Fruit fly (Drosophila melanogaster) whole organism, pupa: ENCODE results near the gene CG10252.

Experiments
- CG10348 ChIP-seq: fragments of 200-800 bp; sonication (Bioruptor generic); IDR thresholded peaks from 2 replicates; pipeline ENCODE4 v1.3.6; 2022; ENCODE audit warnings: missing biosample characterization, missing genetic modification characterization
- CG12605 ChIP-seq: fragments of 200-800 bp; sonication (Bioruptor generic); IDR thresholded peaks from 2 replicates; pipeline ENCODE4 v1.3.6; 2022; ENCODE audit warnings: missing biosample characterization, missing genetic modification characterization
- CG13204 ChIP-seq: fragments of 200-800 bp; sonication (Bioruptor generic); optimal IDR thresholded peaks from 2 replicates; lab custom pipeline; 2018; ENCODE audit warnings: missing biosample characterization, mild to moderate bottlenecking, missing genetic modification characterization, moderate library complexity
- CG14655 ChIP-seq: fragments of 200-800 bp; sonication (Bioruptor generic); optimal IDR thresholded peaks from 3 replicates; lab custom pipeline; 2017; ENCODE audit warnings: mild to moderate bottlenecking, missing biosample characterization, missing genetic modification reagents, missing genetic modification characterization
- CG15710 ChIP-seq: fragments of 200-800 bp; sonication (Bioruptor generic); optimal IDR thresholded peaks from 2 replicates; lab custom pipeline; 2018; ENCODE audit warnings: missing biosample characterization, mild to moderate bottlenecking, missing genetic modification characterization, moderate library complexity
- CG17806 ChIP-seq: fragments of 200-800 bp; sonication (Bioruptor generic); optimal IDR thresholded peaks from 2 replicates; lab custom pipeline; 2018; ENCODE audit warnings: missing biosample characterization, mild to moderate bottlenecking, missing genetic modification characterization, moderate library complexity
- CG32121 ChIP-seq: fragments of 200-800 bp; sonication (Bioruptor generic); IDR thresholded peaks from 2 replicates; pipeline ENCODE4 v1.3.6; 2022; ENCODE audit warnings: missing biosample characterization, missing genetic modification characterization
- CG34367 ChIP-seq: fragments of 200-800 bp; sonication (Bioruptor generic); optimal IDR thresholded peaks from 2 replicates; lab custom pipeline; 2018; ENCODE audit warnings: missing biosample characterization, mild to moderate bottlenecking, missing genetic modification characterization
- CG4496 ChIP-seq: fragments of 200-800 bp; sonication (Bioruptor generic); IDR thresholded peaks from 3 replicates; pipeline ENCODE4 v1.3.6; 2022; ENCODE audit warnings: missing biosample characterization, missing genetic modification characterization
- CG8159 ChIP-seq: fragments of 200-800 bp; sonication (Bioruptor generic); optimal IDR thresholded peaks from 3 replicates; lab custom pipeline; 2018; ENCODE audit warnings: missing biosample characterization, mild to moderate bottlenecking, missing genetic modification characterization, moderate library complexity
- CG8301 ChIP-seq: fragments of 200-800 bp; sonication (Bioruptor generic); optimal IDR thresholded peaks from 2 replicates; lab custom pipeline; 2018; ENCODE audit warnings: missing biosample characterization, mild to moderate bottlenecking, missing genetic modification characterization
- CG9948 ChIP-seq: fragments of 200-800 bp; sonication (Bioruptor generic); optimal IDR thresholded peaks from 2 replicates; lab custom pipeline; 2018; ENCODE audit warnings: missing biosample characterization, mild to moderate bottlenecking, missing genetic modification characterization, moderate library complexity
- D1 ChIP-seq: fragments of 200-800 bp; sonication (Bioruptor generic); optimal IDR thresholded peaks from 2 replicates; lab custom pipeline; 2018; ENCODE audit warnings: missing biosample characterization, mild to moderate bottlenecking, missing genetic modification characterization, moderate library complexity
- EcR ChIP-seq: fragments of 200-800 bp; sonication (Bioruptor generic); optimal IDR thresholded peaks from 3 replicates; lab custom pipeline; 2019; ENCODE audit warnings: missing biosample characterization, missing genetic modification characterization, mild to moderate bottlenecking, moderate library complexity, missing genetic modification reagents
- Ets98B ChIP-seq: fragments of 200-800 bp; sonication (Bioruptor generic); IDR thresholded peaks from 2 replicates; pipeline ENCODE4 v1.3.6; 2022; ENCODE audit warnings: missing biosample characterization, missing genetic modification characterization
- Pif1A ChIP-seq: fragments of 200-800 bp; sonication (Bioruptor generic); optimal IDR thresholded peaks from 3 replicates; lab custom pipeline; 2016; ENCODE audit warnings: missing biosample characterization, missing genetic modification characterization
- Pif1B ChIP-seq: fragments of 200-800 bp; sonication (Bioruptor generic); optimal IDR thresholded peaks from 3 replicates; lab custom pipeline; 2016; ENCODE audit warnings: missing biosample characterization, missing genetic modification characterization
- Snoo ChIP-seq: fragments of 200-800 bp; sonication (Bioruptor generic); optimal IDR thresholded peaks from 3 replicates; lab custom pipeline; 2017; ENCODE audit warnings: missing biosample characterization, mild to moderate bottlenecking, missing genetic modification characterization, inconsistent platforms
- fd96Ca ChIP-seq: fragments of 200-800 bp; sonication (Bioruptor generic); IDR thresholded peaks from 3 replicates; pipeline ENCODE4 v1.3.6; 2022; ENCODE audit warnings: missing biosample characterization, missing genetic modification characterization
- gl ChIP-seq: fragments of 200-800 bp; sonication (Bioruptor generic); optimal IDR thresholded peaks from 2 replicates; lab custom pipeline; 2018; ENCODE audit warnings: missing biosample characterization, mild to moderate bottlenecking, missing genetic modification characterization
- rn ChIP-seq: fragments of 200-800 bp; sonication (Bioruptor generic); IDR thresholded peaks from 2 replicates; pipeline ENCODE4 v1.3.6; 2022; ENCODE audit warnings: missing biosample characterization, missing genetic modification characterization

Gene CG10252

DNA sequence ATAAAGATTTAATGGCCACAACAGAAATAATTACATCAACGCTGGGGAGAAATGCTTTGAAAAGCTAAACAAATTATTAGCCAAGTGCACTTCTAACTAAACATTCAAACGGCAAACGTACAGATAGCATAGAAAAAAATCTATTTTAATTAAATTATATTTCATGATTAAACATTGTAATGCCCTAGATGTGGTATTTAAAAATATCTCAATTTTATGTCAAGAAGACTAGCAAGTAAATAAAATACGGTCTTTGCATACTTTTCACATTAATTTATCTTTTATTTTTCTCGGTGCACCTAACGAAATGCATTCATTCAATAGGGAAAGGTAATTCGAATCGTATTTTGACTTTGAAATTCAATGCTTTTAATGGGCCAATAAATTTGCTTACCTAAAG lies 36.4 kb downstream of the CG10252 start:
- TF ChIP-seq CG13204 (GFP tag; lab: Kevin White, UChicago) (no peak), CG8301 (tag; lab: Kevin White, UChicago) (no peak), CG4496 (GFP tag; lab: Robert Waterston, UW) (no peak), CG15710 (tag; lab: Kevin White, UChicago) (no peak), D1 (tag; lab: Kevin White, UChicago) (no peak), EcR (GFP tag; lab: Kevin White, UChicago) (no peak), gl (no peak), Pif1A (no peak), CG32121 (GFP tag; lab: Robert Waterston, UW) (no peak), CG9948 (tag; lab: Kevin White, UChicago) (no peak), CG12605 (no peak), CG14655 (no peak), CG10348 (GFP tag; lab: Robert Waterston, UW) (no peak)

DNA sequence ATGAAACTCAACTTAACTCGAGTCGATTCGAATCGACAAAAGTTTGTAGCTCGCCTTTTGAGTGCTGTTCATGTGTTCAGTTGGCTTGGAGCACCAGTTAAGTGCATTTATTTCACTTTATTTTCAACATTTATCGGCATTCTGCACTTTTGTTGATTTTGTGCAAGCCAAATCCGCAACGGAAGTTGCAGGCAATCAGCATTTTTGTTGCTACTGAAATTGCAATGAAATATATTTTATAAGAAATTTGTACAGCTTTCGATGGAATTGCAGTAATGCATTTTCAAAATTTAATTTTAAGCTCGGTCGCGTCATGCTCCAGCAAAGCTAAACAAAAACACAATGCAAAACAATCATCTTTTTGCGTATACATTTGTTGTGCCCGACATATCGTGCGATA lies 37.1 kb downstream of the CG10252 start:
- TF ChIP-seq CG32121 (GFP tag; lab: Robert Waterston, UW): no peak
- TF ChIP-seq CG14655: no peak
- TF ChIP-seq D1 (tag; lab: Kevin White, UChicago): no peak
- no peak for TF ChIP-seq CG8159 (tag; lab: Kevin White, UChicago)
- no peak for TF ChIP-seq CG12605
- no peak for TF ChIP-seq Pif1B (GFP tag; lab: Kevin White, UChicago)
- TF ChIP-seq CG4496 (GFP tag; lab: Robert Waterston, UW): no peak
- TF ChIP-seq CG13204 (GFP tag; lab: Kevin White, UChicago): no peak
- no peak for TF ChIP-seq CG9948 (tag; lab: Kevin White, UChicago)
- no peak for TF ChIP-seq fd96Ca
- TF ChIP-seq CG10348 (GFP tag; lab: Robert Waterston, UW): no peak
- TF ChIP-seq Snoo (tag; lab: Kevin White, UChicago): no peak

DNA sequence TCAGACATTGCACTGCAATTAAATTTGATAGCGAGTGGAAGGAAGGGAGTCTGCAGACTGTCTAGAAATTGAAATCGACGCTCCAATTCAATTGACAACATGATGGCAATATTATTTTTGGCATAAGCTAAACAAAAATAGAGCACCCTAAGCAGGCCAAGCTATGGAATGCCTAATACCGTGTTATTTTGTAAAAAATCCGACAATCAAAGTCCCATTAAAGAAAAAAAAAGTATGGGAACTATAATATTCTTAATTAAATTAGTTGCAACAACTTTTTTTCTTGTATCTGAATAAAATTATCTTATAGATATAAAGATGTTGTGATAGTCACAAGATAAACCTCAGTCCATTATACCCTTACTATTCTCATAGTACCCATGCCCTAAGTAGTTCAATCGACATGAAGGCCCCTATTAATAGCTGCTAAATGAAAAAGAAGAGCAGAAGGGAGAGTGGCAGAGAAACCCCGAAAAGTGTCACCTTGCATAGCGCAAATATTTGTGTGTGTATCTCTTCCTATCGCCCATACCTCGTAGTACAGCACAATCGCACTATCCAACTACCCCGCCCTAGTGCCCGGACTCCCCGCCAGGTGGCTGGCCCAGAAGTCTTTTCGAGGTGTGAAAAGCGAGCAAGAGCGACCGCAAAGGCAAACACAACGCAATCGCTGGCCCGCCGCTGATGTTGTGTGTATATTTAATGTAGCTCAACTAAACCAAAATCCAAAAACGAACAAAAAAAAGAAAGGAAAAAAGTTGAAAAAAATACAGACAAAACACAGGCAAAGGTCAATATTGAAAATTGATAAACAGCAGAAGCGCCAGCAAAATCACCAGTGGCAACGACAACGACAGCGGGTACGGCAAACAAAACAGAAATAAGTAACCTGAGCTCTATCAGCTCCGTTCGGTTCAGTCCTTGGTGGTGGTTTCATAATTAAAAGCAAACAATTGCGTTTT lies 38.4 kb downstream of the CG10252 start:
- peak; percentile 49; the same call in 1 of the 2 replicates for TF ChIP-seq CG12605
- peak; percentile 9 for TF ChIP-seq Snoo (tag; lab: Kevin White, UChicago)
- no peak; the same call in 2 of the 3 replicates for TF ChIP-seq CG4496 (GFP tag; lab: Robert Waterston, UW)
- TF ChIP-seq CG34367 (tag; lab: Kevin White, UChicago): peak; percentile 7
- TF ChIP-seq Ets98B: no peak
- peak; percentile 6 for TF ChIP-seq EcR (GFP tag; lab: Kevin White, UChicago)
- no peak for TF ChIP-seq D1 (tag; lab: Kevin White, UChicago)
- peak; percentile 52 for TF ChIP-seq Pif1B (GFP tag; lab: Kevin White, UChicago)
- peak; percentile 36 for TF ChIP-seq Pif1A
- peak; percentile 25 for TF ChIP-seq CG15710 (tag; lab: Kevin White, UChicago)
- peak; percentile 9 for TF ChIP-seq CG8159 (tag; lab: Kevin White, UChicago)
- peak; percentile 59 for TF ChIP-seq CG32121 (GFP tag; lab: Robert Waterston, UW)

DNA sequence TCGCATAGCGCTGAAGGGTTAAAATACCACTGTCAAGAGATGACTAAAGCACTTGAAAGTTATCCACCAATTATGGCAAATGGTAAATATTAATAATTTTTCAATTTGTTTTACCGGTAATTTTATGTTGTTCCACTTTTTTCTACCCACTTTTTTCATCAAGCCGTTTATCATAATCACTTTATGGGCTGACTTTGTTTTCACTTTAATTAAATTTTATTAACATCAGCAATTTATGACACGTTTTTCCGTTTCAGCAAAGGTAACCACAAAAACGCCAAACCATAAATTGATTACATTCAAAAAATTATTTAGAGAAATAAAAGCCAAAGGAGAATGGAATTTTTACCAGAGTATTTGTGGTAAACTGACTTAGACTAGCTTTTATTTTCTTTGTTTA lies 40.5 kb downstream of the CG10252 start:
- no peak for TF ChIP-seq CG4496 (GFP tag; lab: Robert Waterston, UW)
- no peak for TF ChIP-seq CG32121 (GFP tag; lab: Robert Waterston, UW)
- no peak for TF ChIP-seq CG15710 (tag; lab: Kevin White, UChicago)
- TF ChIP-seq CG10348 (GFP tag; lab: Robert Waterston, UW): no peak
- no peak for TF ChIP-seq Ets98B
- no peak for TF ChIP-seq CG17806 (tag; lab: Kevin White, UChicago)

DNA sequence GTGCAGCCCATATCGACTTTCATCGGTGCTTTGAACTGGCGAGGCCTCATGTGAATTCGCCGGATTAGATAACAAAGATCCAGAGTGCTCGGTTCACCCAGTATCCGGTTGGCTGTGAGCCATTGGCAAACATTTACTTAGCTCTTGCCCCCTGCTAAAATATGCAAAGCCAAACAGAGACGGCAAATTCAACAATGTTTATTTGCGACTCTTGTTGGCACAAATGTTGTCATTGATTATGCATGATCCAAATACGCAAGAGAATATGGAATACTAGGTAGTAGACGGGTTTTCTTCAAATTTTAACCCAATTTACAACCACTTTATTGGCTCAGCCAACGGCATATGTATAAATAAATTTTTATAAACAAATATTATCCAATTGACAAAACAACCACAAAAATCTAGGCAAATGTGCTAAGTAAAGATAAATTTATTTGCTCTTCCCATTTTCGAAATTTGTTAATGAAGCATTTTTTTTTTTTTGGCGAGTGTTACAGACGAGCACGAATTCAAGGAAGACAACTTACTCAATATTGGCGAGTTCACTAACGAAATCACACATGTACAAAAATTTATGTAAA lies 43.4 kb downstream of the CG10252 start:
- TF ChIP-seq CG8301 (tag; lab: Kevin White, UChicago): no peak
- TF ChIP-seq CG10348 (GFP tag; lab: Robert Waterston, UW): no peak
- TF ChIP-seq CG12605: no peak
- TF ChIP-seq fd96Ca: no peak
- TF ChIP-seq CG14655: no peak
- peak; percentile 31; the same call in 1 of the 3 replicates for TF ChIP-seq CG4496 (GFP tag; lab: Robert Waterston, UW)
- no peak for TF ChIP-seq CG9948 (tag; lab: Kevin White, UChicago)
- no peak for TF ChIP-seq CG15710 (tag; lab: Kevin White, UChicago)
- TF ChIP-seq Ets98B: no peak; the same call in 1 of the 2 replicates
- TF ChIP-seq CG8159 (tag; lab: Kevin White, UChicago): no peak
- no peak for TF ChIP-seq CG17806 (tag; lab: Kevin White, UChicago)
- TF ChIP-seq CG32121 (GFP tag; lab: Robert Waterston, UW): no peak
- no peak for TF ChIP-seq D1 (tag; lab: Kevin White, UChicago)
- peak; percentile 12 for TF ChIP-seq Pif1A
- TF ChIP-seq Pif1B (GFP tag; lab: Kevin White, UChicago): no peak
- TF ChIP-seq CG13204 (GFP tag; lab: Kevin White, UChicago): no peak
- peak; percentile 40 for TF ChIP-seq Snoo (tag; lab: Kevin White, UChicago)
- TF ChIP-seq EcR (GFP tag; lab: Kevin White, UChicago): no peak
- TF ChIP-seq gl: no peak
- TF ChIP-seq rn: no peak
- TF ChIP-seq CG34367 (tag; lab: Kevin White, UChicago): no peak
- TF ChIP-seq, all 21 proteins: peak for 3
